Worm (Caenorhabditis elegans): ENCODE measurements around the gene C25H3.17.

ce11 chrII:5665029-5665428, 4.5 kb downstream of the C25H3.17 start, which contains the start of gene C25H3.15:
- no peak for TF ChIP-seq M03D4.4 (tag; optimal IDR thresholded peaks at IDR 0.05)
- no peak for TF ChIP-seq cnd-1 (tag; optimal IDR thresholded peaks at IDR 0.05)
- no peak for TF ChIP-seq pha-4 (tag; optimal IDR thresholded peaks at IDR 0.05)
- no peak for TF ChIP-seq unc-62 (GFP tag; optimal IDR thresholded peaks at IDR 0.05)
- no peak for TF ChIP-seq sptf-1 (tag; optimal IDR thresholded peaks at IDR 0.05)
- TF ChIP-seq blmp-1 (tag; optimal IDR thresholded peaks at IDR 0.05) = no peak
- TF ChIP-seq ztf-11 (tag; optimal IDR thresholded peaks at IDR 0.05) = no peak
- TF ChIP-seq ceh-39 (tag; optimal IDR thresholded peaks at IDR 0.05) = no peak
- no peak for TF ChIP-seq elt-1 (tag; optimal IDR thresholded peaks at IDR 0.05; ENCODE audit: borderline replicate concordance, insufficient read depth)

All from whole organism, mixed stage, embryonic.